Worm (Caenorhabditis elegans): ENCODE measurements around the gene F53B7.7.

DNA sequence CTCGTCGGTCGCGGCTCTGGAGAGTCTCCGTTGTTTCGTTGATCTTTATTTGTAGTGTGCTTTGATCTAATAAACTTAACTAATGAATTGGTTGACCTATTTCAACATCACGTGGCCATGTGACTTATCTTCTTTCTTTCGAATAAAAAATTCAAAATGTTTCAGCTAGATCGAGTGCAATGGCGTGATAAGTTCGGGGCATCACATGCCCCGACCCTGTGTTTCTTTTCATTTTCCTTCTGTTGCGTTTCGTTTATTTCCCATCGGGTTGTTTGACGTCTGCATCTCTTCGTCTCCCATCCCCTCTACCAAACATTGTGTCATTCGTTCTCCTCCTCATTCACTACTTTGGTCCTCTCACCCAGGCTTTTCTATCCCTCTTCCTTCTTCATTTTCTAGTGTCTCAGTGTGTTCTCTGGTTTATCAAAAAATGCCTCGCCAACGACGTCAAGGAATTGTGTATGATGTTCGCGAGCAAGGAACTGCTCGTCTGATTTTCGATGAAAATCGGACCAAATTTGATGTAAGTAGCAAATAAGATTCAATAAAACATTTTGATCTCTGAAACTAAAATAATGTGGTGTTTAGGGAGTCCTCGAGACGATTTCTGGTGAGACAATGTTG lies 47.1 kb upstream of the F53B7.7 start, which contains the start of gene F17C11.4:
- TF ChIP-seq W03F9.2 (tag; optimal IDR thresholded peaks at IDR 0.05) (peak; percentile 62), dao-5 (tag; optimal IDR thresholded peaks at IDR 0.05) (no peak)

All from whole organism, L4/young adult.